Worm (Caenorhabditis elegans): Measurements from ENCODE around the gene F31D5.2.

- no peak for TF ChIP-seq nhr-28 (tag; optimal IDR thresholded peaks at IDR 0.05)
- TF ChIP-seq pha-4 (tag; optimal IDR thresholded peaks at IDR 0.05), result no peak
- no peak for TF ChIP-seq mdl-1 (tag; optimal IDR thresholded peaks at IDR 0.05)
- no peak for TF ChIP-seq jun-1 (tag; optimal IDR thresholded peaks at IDR 0.05)
- TF ChIP-seq ceh-82 (tag; optimal IDR thresholded peaks at IDR 0.05), result no peak
- TF ChIP-seq ztf-11 (tag; optimal IDR thresholded peaks at IDR 0.05), result no peak
These were observed 43.3 kb downstream of the F31D5.2 start, which contains the start of gene clec-135 for ce11 chrII:4258683-4259082.

Data from whole organism, L3 larva.